Worm (Caenorhabditis elegans): ENCODE results near the gene mak-1.

mak-1 gene

DNA sequence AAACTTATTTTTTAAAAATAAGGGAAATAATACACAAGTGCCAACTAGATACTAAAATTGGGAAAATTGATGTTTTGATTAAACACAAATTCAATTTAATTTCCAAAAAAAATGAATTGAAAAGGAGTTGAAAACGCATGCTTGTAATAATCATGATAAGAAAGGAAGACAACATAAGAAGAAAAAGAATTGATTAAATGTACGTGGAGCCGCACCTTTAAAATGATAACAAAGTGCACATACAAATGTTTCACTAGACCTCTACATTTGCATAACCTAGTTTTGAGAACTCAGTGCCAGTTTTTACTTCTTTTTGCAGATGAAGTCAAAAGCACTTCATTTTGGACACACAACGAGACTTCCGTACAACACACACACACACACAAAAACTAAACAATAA lies 17.9 kb downstream of the mak-1 start:
- TF ChIP-seq elt-2 (tag; optimal IDR thresholded peaks at IDR 0.05) (peak; percentile 9), pag-3 (tag; optimal IDR thresholded peaks at IDR 0.05; ENCODE audit: borderline replicate concordance, insufficient read depth) (no peak)

ce11 chrII:8763367-8763766 lies 19.5 kb downstream of the mak-1 start:
- TF ChIP-seq nhr-84 (tag; optimal IDR thresholded peaks at IDR 0.05), result no peak
- TF ChIP-seq efl-1 (optimal IDR thresholded peaks at IDR 0.05), result no peak
- peak in 1 of 2 experiments; percentile 44 for TF ChIP-seq efl-1 (GFP tag; optimal IDR thresholded peaks at IDR 0.05 in 1 of 2)

DNA sequence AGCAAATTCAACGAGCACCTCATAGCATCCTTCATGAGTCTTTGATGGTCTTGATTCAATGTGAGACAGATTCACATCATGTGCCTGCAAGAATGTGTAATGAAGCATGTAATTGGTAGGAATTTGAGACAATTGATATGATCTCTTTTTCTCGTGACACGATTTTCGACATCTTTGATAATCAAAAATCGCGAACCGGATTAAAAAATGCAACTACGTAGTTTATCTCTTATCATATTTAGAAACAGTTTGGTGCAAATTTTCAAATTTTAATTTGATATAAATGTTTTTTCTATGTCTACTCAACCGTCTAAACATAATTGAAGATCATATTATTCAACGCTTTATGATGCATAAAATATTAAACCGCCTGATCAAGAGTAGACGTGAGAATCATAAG lies 20.5 kb downstream of the mak-1 start:
- TF ChIP-seq lin-39 (tag; optimal IDR thresholded peaks at IDR 0.05) (no peak), nhr-20 (tag; optimal IDR thresholded peaks at IDR 0.05) (peak; percentile 17), lin-14 (GFP tag; optimal IDR thresholded peaks at IDR 0.05) (peak; percentile 30), ceh-90 (tag; optimal IDR thresholded peaks at IDR 0.05) (no peak), nhr-19 (GFP tag; conservative IDR thresholded peaks at IDR 0.05) (0 out of 2 replicates have a peak, but pooled peaks have one; percentile 9), elt-3 (tag; optimal IDR thresholded peaks at IDR 0.05) (peak in 2 of 6 experiments; percentile 13 to 55), blmp-1 (tag; optimal IDR thresholded peaks at IDR 0.05) (peak; percentile 3), nhr-85 (tag) (peak; percentile 80)

- TF ChIP-seq nhr-90 (tag; optimal IDR thresholded peaks at IDR 0.05; ENCODE audit: poor library complexity), result peak; percentile 13
- peak in 2 of 6 experiments; percentile 57 to 60 for TF ChIP-seq elt-3 (tag; optimal IDR thresholded peaks at IDR 0.05)
- TF ChIP-seq fkh-4 (tag; optimal IDR thresholded peaks at IDR 0.05; ENCODE audit: borderline replicate concordance), result no peak
- no peak for TF ChIP-seq ceh-82 (tag; optimal IDR thresholded peaks at IDR 0.05)
- TF ChIP-seq hpl-2 (GFP tag; optimal IDR thresholded peaks at IDR 0.05), result no peak
- TF ChIP-seq lin-35 (GFP tag; optimal IDR thresholded peaks at IDR 0.05), result peak in 1 of 2 experiments; percentile 25
- TF ChIP-seq mdl-1 (tag; optimal IDR thresholded peaks at IDR 0.05), result peak in 1 of 2 experiments; percentile 76
- TF ChIP-seq nhr-71 (tag; optimal IDR thresholded peaks at IDR 0.05), result peak; percentile 46
- no peak for TF ChIP-seq efl-3 (GFP tag; optimal IDR thresholded peaks at IDR 0.05)
- peak; percentile 29 for TF ChIP-seq snu-23 (GFP tag; optimal IDR thresholded peaks at IDR 0.05)
- peak; percentile 56 for TF ChIP-seq lin-14 (GFP tag; optimal IDR thresholded peaks at IDR 0.05)
- TF ChIP-seq nhr-20 (tag; optimal IDR thresholded peaks at IDR 0.05), result peak; percentile 90
- TF ChIP-seq tbx-2 (tag; optimal IDR thresholded peaks at IDR 0.05), result peak; percentile 31
- no peak for TF ChIP-seq irx-1 (tag; optimal IDR thresholded peaks at IDR 0.05)
- peak; percentile 90 for TF ChIP-seq nhr-85 (tag)
- TF ChIP-seq blmp-1 (tag; optimal IDR thresholded peaks at IDR 0.05), result peak; percentile 42
Measured at ce11 chrII:8765131-8765530, 21.3 kb downstream of the mak-1 start.

- TF ChIP-seq zag-1 (tag; optimal IDR thresholded peaks at IDR 0.05), result no peak
- no peak for TF ChIP-seq fkh-4 (tag; optimal IDR thresholded peaks at IDR 0.05; ENCODE audit: borderline replicate concordance)
- no peak for TF ChIP-seq lin-15B (tag; optimal IDR thresholded peaks at IDR 0.05)
- no peak for TF ChIP-seq unc-62 (GFP tag; optimal IDR thresholded peaks at IDR 0.05)
- TF ChIP-seq unc-130 (tag; optimal IDR thresholded peaks at IDR 0.05), result no peak
- TF ChIP-seq mef-2 (tag; optimal IDR thresholded peaks at IDR 0.05), result no peak
- TF ChIP-seq ceh-90 (tag; optimal IDR thresholded peaks at IDR 0.05), result no peak
- no peak for TF ChIP-seq nhr-84 (tag; optimal IDR thresholded peaks at IDR 0.05)
- no peak for TF ChIP-seq mep-1 (tag; optimal IDR thresholded peaks at IDR 0.05)
- TF ChIP-seq nhr-19 (GFP tag; conservative IDR thresholded peaks at IDR 0.05), result no peak
- TF ChIP-seq ceh-63 (GFP tag; optimal IDR thresholded peaks at IDR 0.05), result no peak
- TF ChIP-seq lin-13 (GFP tag; optimal IDR thresholded peaks at IDR 0.05), result no peak
- no peak for TF ChIP-seq ceh-82 (tag; optimal IDR thresholded peaks at IDR 0.05)
Measured at ce11 chrII:8766475-8766874, 22.6 kb downstream of the mak-1 start, which contains the start of the genes nsph-1.1 and K08F8.15. Gene nsph-1.1 (plus strand): TSS chrII:8766775. Gene K08F8.15 (plus strand): TSS chrII:8766809.

DNA sequence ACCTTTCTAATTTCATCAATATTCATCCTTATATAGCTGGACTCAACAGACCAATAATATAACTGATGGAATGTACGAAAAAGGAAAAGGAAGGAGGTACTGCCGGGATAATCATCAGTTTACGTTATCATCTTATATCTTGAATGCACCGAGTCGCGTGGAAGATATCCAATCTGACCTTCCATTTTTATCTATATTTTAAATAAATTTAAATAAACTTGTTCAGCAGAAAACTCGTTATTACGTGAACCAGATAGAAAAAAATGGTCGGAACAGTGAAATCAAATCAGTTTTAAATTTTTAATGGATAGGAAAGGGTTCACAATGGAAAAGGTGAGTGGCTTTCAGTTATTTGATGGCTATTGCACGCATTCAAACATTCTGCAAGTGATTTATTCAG lies 23.0 kb downstream of the mak-1 start, which contains the start of gene pah-1:
Gene pah-1, minus strand, starts transcription at position 101 of the 400 bp plus-strand sequence.
- TF ChIP-seq mab-9 (GFP tag; IDR thresholded peaks at IDR 0.05), result no peak
- TF ChIP-seq tlp-1 (tag; optimal IDR thresholded peaks at IDR 0.05), result no peak
- TF ChIP-seq nhr-19 (GFP tag; conservative IDR thresholded peaks at IDR 0.05), result no peak
- no peak for TF ChIP-seq lin-35 (GFP tag; optimal IDR thresholded peaks at IDR 0.05)
- TF ChIP-seq unc-98 (GFP tag; IDR thresholded peaks at IDR 0.05), result no peak
- no peak for TF ChIP-seq aha-1 (tag; optimal IDR thresholded peaks at IDR 0.05)
- no peak for TF ChIP-seq grh-1 (GFP tag; IDR thresholded peaks at IDR 0.05)
- TF ChIP-seq unc-30 (tag; optimal IDR thresholded peaks at IDR 0.05), result no peak
- TF ChIP-seq dsc-1 (tag; optimal IDR thresholded peaks at IDR 0.05), result no peak
- TF ChIP-seq ztf-11 (tag; optimal IDR thresholded peaks at IDR 0.05), result no peak
- no peak for TF ChIP-seq Y116A8C.19 (tag; optimal IDR thresholded peaks at IDR 0.05; ENCODE audit: borderline replicate concordance)
- no peak for TF ChIP-seq vab-15 (tag; optimal IDR thresholded peaks at IDR 0.05)
